Fruit fly (Drosophila melanogaster) whole organism, embryonic: ENCODE measurements around the gene CG31230.

Experiments used
- CG4617 ChIP-seq: fragments of 200-800 bp; sonication (Bioruptor generic); optimal IDR thresholded peaks from 3 replicates; lab custom pipeline; 2016; ENCODE audit warnings: missing biosample characterization, missing genetic modification characterization, borderline replicate concordance
- CG7556 ChIP-seq: fragments of 200-800 bp; sonication (Bioruptor generic); optimal IDR thresholded peaks from 2 replicates; lab custom pipeline; 2017; ENCODE audit warnings: missing biosample characterization, mild to moderate bottlenecking, missing genetic modification characterization
- Dip2 ChIP-seq: fragments of 200-800 bp; sonication (Bioruptor generic); IDR thresholded peaks from 2 replicates; pipeline ENCODE4 v1.3.6; 2022; ENCODE audit warnings: missing biosample characterization, missing genetic modification characterization
- Mes4 ChIP-seq: fragments of 200-800 bp; sonication (Bioruptor generic); optimal IDR thresholded peaks from 2 replicates; lab custom pipeline; 2016; ENCODE audit warnings: missing biosample characterization, missing genetic modification characterization
- chm ChIP-seq: fragments of 200-800 bp; sonication (Bioruptor generic); IDR thresholded peaks from 2 replicates; pipeline ENCODE4 v1.3.6; 2022; ENCODE audit warnings: missing biosample characterization, missing genetic modification characterization
- maf-S ChIP-seq: fragments of 200-800 bp; sonication (Bioruptor generic); optimal IDR thresholded peaks from 2 replicates; lab custom pipeline; 2016; ENCODE audit warnings: missing biosample characterization, missing genetic modification characterization

dm6 chr3R:18633099-18633498, 38.4 kb upstream of the CG31230 start:
- no peak for TF ChIP-seq chm
- TF ChIP-seq Dip2 (GFP tag; lab: Robert Waterston, UW): no peak
- no peak for TF ChIP-seq Mes4
- no peak for TF ChIP-seq CG4617 (GFP tag; lab: Kevin White, UChicago)
- TF ChIP-seq CG7556: no peak
- no peak for TF ChIP-seq maf-S (GFP tag; lab: Kevin White, UChicago)
